Worm (Caenorhabditis elegans) whole organism, dauer: ENCODE measurements around the gene lmtr-3.

Experiments used
- unc-62 ChIP-seq: sonication (generic microtip); optimal IDR thresholded peaks from 2 replicates; lab custom pipeline; 2017; ENCODE audit warnings: missing biosample characterization, missing genetic modification reagents, missing genetic modification characterization

Gene lmtr-3

DNA sequence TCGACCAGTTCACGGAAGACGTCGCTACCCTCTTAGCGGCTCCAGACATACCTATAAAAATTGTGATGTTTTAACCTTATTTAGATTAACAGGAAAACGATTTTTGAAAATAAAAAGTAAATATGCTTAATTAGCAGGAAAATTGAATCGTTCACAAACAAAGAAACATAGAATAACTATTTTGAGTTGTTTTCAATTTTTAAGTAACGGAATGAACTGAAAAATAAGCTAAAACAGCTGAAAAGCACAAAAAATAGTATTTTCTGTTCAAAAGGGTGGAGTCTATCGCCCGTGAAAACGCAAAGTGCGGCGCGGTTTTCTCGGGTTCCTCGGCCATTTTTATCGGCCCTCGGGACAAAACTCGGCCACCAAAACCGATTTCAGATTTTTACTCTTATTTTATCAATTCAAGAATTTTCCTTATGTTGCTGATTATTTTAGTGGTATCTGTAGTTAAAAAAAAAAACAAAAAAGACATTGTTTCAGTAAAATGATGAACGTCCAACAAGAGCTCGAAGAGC, at the start of gene lmtr-3, which contains the start of gene atp-5:
TSS of gene lmtr-3 (plus strand) at position 370 of the 521 bp plus-strand sequence.
TSS of gene atp-5 (minus strand) at position 51 of the 521 bp plus-strand sequence.
- TF ChIP-seq unc-62 (GFP tag; lab: Kevin White, UChicago) = no peak

DNA sequence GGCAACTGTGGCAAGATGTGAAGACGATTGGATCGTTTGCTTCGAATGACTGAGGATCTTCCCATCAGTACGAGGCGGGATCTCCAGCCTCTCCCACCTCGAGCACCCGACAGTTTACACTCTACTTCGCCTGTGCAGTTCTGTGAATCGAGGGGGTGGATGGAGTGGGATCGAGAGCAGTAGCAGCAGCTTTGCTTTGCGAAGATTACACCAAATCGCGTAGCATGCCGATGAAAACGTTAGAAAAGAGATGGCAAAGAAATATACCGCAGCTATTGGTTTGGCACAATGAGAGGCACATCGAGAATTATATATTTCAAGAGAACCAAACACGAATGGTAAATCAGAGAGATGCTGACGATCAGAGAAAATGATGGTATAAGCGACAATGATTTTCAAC, 49.5 kb upstream of the lmtr-3 start, which contains the start of gene act-3:
TSS of gene act-3 (minus strand) at position 51 of the 400 bp plus-strand sequence.
- TF ChIP-seq unc-62 (GFP tag; lab: Kevin White, UChicago) = no peak

DNA sequence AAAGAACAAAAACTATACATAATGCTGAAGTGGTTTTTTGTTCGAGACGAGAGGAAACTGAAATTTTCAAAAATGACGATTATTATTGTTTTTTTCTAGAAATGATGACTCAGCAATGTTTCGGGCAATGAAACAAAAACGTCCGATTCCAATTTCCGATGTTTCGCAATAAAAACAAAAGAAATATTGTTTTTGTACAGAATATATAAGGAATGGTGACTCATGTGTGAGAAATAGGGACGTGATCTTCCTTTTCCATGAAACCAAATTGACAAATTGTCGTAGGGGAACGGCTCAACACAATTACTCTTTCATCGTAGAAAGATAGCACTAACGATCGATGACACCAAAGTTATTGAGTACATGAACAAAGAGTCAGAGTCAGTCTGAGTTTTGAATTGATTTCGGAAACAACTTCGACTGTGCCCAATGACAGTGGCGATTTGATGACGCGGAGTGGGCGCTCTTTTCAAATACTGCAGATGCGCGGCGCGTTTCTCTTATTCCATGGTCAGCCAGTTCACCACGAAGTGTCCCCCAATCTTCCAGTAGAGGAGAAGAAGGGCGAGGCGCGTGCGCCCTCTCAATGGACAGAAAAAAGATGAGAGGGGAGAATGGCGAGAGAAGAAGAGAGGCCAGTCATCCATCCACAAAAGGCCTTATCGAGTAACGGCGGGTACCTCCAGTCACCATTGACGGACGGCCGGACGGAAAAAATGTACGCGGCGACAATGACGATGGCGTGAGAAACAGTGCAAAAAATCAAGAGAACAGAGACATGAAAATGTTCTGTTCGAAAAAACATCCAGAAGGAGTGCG, 48.6 kb upstream of the lmtr-3 start:
- no peak for TF ChIP-seq unc-62 (GFP tag; lab: Kevin White, UChicago)

DNA sequence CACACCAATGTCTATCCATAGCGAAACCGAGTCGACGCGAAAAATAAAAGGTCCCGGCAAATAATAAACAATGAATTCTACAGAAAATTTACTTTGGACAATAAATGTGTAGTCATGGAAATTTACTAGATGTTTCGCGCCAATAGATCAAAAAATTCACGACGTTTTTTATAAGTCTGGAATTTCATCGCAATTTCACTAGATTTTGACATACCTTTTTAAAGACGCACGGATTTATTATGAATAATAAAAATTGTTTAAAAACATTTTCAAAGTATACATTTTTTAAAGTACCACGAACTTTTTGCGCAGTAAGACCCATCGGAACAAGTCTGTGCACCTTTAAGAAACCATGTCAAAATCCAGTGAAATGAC, 48.0 kb upstream of the lmtr-3 start:
- TF ChIP-seq unc-62 (GFP tag; lab: Kevin White, UChicago) = no peak

DNA sequence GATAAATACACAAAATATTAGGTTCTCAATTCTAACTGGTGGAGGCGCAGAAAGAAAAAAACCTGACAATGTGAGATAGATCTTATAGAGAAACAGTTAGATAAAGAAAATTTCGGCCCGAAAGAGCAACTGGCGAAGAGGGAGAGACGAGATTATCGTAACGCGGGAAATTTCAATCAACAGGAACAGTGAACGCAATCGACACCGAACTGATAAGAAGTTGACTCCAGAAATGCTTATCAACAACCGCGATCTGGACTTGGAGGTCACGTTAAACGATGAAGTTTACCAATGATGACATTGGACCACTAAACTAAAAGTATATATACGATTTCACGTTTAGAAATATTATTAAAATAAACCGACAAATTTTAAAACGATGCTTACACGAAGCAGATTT, 47.6 kb upstream of the lmtr-3 start:
- TF ChIP-seq unc-62 (GFP tag; lab: Kevin White, UChicago) = no peak

DNA sequence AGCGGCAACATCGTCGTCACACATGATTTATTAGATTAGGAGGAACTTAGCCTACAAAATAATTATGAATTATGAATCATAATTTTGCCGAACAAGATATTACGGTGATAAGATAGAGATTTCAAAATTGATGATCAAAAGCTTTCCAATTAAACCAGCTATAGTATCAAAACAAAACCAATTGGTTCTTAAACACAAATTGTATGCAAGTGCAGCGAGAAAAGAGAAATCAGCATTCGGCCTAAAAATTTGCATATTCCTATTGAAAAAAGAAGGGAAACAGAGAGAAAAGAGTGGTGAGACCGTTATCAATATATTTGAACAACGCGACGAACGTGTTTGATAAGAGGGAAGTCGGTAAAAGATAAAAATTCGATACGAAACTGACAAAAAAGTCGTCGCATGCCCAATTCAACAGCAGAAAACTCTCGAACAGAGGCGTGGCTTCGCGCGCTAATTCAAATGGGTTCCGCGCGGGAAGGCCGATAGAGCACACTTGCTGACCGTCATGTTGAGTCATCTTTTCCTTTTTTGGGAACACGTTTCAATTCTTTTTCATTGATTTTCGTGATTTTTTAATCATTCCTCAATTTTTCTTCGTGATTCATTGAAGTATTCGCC, 45.8 kb upstream of the lmtr-3 start, which contains the start of gene act-2:
TSS of gene act-2 (minus strand) at position 51 of the 621 bp plus-strand sequence.
- TF ChIP-seq unc-62 (GFP tag; lab: Kevin White, UChicago) = no peak

DNA sequence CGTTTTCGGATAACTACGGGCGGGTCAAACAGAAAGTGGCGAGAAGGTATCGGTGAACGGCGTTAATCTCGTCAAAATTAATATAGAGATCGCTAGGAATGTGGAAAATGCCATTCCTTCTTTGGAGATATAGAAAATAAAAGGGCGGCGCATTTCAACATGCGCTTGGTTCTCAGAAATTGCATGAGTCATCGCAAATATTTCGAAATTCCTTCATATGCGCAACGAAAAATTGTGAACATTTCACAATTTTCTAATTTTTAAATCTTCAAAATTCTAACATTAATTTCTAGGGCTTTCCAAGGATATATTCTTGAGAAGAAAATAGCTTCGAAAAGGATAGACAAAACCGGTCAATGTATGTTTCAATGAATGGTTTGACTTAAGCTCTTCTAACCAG, 45.1 kb upstream of the lmtr-3 start:
- no peak for TF ChIP-seq unc-62 (GFP tag; lab: Kevin White, UChicago)

DNA sequence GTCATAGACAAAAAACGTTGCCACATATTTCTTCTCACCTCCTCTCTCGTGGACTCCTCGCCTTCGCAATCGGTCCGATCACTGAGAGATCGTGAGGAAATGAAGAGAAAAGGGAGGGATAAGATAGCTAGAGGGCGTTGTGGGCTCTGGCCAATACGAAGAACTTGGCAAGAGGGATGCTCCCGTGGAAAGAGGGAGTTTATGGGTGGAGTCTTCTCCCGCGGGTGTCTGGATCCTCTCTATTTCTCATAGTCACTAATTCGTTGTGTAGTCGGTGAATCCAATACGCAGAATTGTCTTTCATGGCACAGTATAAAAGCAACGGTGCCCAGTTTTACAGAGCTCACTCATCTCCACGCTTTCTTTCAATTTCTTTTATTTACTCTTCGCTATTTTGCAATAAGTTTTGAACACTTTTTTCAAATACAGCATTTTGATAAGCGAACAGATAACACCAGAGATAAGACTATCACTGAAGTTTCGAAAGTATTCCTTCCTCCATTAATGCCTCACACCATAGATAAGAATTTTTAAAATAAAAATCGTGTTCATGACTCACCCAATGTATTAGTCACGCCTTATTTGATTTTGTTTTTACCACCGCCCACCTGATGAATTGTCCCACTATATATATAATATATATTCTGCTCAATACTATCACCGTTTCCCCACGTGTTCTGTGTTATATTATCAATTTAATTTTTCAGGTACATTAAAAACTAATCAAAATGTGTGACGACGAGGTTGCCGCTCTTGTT, 43.5 kb upstream of the lmtr-3 start, which contains the start of gene act-1:
TSS of gene act-1 (plus strand) at position 708 of the 758 bp plus-strand sequence.
- no peak for TF ChIP-seq unc-62 (GFP tag; lab: Kevin White, UChicago)

DNA sequence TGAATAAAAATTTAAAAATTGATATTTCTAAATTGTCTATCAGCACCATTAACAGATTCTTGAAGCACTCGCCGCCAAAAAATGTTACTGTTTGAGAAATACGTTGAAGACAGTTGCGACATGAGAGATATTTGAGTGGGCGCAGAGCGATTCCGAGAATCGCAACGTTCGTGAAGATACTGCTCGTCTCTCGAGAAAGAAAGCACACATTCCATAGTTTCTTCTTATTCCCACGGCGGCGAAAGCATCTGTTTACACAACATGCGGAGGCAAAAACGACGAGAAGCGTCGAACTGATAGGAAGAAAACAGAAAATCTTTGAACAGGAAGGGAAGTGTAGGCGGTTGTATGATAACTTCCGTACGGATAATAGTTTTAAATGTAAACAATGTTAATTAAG, 41.5 kb upstream of the lmtr-3 start:
- no peak for TF ChIP-seq unc-62 (GFP tag; lab: Kevin White, UChicago)

DNA sequence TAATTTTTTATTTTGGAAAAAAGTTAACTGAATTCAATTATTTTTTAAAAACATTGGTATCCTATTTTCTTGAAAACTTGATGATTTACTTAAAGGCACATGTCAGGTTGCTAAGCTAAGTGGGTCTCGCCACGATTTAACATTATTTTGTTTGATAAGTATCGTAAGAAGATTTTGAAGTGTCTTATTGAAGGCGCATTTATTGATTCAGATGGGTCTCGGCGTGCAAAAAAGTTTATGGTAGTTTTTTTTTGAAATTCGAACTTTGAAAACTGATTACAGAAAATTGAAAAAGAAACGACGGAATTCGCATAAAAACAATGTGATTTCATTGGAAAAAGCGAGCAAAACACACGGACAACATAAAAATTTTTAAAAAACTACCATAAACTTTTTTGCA, 41.0 kb upstream of the lmtr-3 start:
- TF ChIP-seq unc-62 (GFP tag; lab: Kevin White, UChicago) = no peak

DNA sequence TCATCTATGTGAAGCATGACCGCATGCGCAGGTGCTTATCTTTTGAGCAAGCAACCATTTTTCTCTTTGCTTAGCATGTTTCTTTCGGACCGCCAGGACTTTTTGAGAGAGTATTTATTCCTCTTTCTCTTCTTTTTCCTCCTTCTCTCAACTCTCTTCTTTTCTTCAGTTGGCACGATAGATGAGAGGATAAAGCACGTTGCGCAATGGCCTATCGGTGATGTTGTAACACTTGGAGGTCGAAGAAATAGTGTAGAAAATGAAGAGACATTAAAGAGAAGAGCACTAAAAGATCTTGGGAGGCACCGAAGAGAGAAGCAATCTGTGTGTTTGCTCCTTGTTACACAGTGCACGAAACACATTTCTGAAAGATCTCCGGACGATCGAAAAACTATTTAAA, 40.3 kb upstream of the lmtr-3 start:
- no peak for TF ChIP-seq unc-62 (GFP tag; lab: Kevin White, UChicago)

DNA sequence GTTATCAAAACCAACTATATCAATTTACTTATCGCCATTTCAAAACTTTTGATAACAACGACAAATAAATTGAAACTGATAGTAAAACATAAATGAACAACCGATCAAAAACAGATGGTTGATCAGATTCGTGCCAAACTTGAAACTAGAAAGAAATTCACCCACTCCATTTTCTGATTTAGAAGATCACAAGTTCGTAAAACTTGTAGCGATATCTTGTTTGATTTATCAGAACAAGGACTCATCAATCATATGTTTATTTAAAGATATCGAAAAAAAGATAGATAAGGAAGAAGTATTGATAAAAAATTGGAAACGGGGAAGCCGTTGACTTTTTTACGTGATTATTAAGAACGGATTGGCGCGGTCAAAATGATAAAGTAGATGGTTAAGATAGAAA, 36.9 kb upstream of the lmtr-3 start:
- TF ChIP-seq unc-62 (GFP tag; lab: Kevin White, UChicago) = no peak

DNA sequence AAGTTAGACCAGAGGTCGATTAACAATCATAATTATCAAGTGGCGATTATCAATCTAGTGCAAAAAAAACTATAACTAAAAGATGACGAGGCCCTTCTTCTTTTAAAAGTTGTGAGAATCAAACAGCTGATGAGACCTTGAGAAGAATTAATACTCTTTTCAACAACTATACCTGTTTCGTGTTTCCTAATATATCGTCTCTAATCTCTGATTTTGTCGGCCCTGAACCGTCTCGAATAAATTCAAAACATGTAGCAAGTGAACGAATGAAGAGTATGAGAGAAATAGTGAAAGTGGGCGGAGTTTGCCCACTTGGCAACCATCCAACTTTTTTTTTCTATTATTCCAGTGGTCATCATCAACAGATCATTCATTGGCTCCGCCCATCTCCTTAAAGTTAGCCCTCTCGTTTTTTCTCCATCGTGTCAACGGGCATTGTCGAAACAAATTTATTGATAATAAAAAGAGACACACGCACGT, 36.4 kb upstream of the lmtr-3 start, which contains the start of gene Y42A5A.1:
TSS of gene Y42A5A.1 (plus strand) at position 430 of the 480 bp plus-strand sequence.
- TF ChIP-seq unc-62 (GFP tag; lab: Kevin White, UChicago) = no peak

DNA sequence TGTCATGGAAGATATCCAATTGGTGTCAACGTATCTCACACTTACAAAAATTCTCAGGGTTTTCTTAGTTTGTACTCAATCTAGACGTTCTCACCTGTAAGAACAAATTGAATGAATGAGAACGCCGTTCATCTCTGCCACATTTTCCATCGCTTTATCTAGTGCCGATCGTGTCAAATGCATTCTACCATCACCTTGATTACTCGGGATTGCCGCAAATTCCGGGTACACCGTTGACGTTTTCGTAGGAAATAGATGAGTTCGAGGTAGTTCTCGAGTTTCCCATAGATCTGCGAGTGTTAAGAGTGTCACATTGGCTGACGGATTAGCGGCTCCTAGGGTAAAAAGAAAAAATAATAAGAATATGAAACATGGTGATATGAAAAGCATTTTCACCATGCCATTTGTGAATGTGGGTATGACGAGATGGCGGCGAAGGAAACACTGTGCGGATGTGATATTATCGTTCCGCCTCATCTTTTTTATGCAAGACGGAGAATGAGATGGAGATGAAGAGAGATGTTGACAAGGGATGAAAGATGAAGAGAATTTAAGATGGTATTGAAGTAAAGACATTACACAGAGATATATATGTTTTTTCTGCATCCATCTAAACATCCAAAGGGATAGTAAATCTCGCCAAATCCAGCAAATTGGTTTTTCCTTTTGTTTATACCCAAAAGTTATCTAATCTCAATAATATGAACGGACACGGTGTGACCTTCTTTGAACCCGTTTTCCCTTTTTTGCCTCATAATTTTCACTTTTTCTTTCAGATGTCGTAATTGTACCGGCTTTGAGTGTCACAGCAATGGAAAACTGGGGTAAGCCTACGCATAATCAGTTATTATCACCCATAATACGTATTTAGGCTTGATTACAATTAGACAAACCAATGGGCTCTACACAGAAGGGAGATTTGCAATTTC, 30.6 kb upstream of the lmtr-3 start, which contains the start of gene lact-8:
TSS of gene lact-8 (minus strand) at position 445 of the 929 bp plus-strand sequence.
- no peak for TF ChIP-seq unc-62 (GFP tag; lab: Kevin White, UChicago)
